Fruit fly (Drosophila melanogaster) S2 (cell line): Measurements from ENCODE around the gene CG32333.

Source experiments
- CG8478 ChIP-seq: fragments of >200 bp; optimal IDR thresholded peaks from 2 replicates; lab custom pipeline; 2018
- CTCF ChIP-seq, 2 experiments: fragments of >200 bp; optimal IDR thresholded peaks; 2 replicates each; lab custom pipeline; 2018

dm6 chr3L:1330420-1330819 is 54.7 kb downstream of the CG32333 start:
- TF ChIP-seq CTCF (optimal IDR thresholded peaks at IDR 0.05; lab: Kevin White, UChicago) (no peak), CG8478 (lab: Kevin White, UChicago) (no peak)
